Worm (Caenorhabditis elegans): ENCODE results near the gene nspd-2.

Gene nspd-2

DNA sequence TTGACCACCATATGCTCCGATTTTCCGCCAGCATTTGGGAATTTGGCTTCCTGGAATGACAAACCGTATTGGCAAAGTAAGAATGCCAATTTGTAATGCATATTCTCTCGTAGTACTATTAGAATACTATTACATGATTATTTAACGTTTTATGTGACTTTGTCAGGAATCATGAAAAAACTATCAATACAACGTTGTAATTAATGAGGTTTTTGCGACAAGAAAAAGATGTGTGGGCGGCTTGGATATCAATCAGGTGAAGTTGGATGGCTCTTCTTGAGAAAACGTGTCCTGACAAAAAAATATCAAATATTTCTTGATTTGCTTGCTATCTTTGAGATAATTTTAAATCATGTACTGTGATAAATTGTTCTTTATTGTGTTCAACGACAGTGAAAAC, 4.2 kb downstream of the nspd-2 start, which contains the start of gene K07F5.7:
Gene K07F5.7 (minus strand): TSS at position 101 of the 400 bp plus-strand sequence.
- no peak for TF ChIP-seq dpff-1 (tag; optimal IDR thresholded peaks at IDR 0.05)
- TF ChIP-seq F37B4.10 (GFP tag; IDR thresholded peaks at IDR 0.05), result no peak
- no peak for TF ChIP-seq sdz-38 (tag; optimal IDR thresholded peaks at IDR 0.05)
- TF ChIP-seq hlh-12 (tag; optimal IDR thresholded peaks at IDR 0.05), result no peak
- no peak for TF ChIP-seq B0336.3 (GFP tag; IDR thresholded peaks at IDR 0.05)
- TF ChIP-seq ztf-22 (GFP tag; optimal IDR thresholded peaks at IDR 0.05), result no peak
- TF ChIP-seq ztf-26 (tag; optimal IDR thresholded peaks at IDR 0.05), result no peak
- no peak for TF ChIP-seq nfya-1 (tag; optimal IDR thresholded peaks at IDR 0.05; ENCODE audit: borderline replicate concordance, insufficient read depth)
- no peak for TF ChIP-seq unc-130 (GFP tag; optimal IDR thresholded peaks at IDR 0.05)
- no peak for TF ChIP-seq F52B5.7 (tag; optimal IDR thresholded peaks at IDR 0.05)

- TF ChIP-seq B0035.1 (tag; optimal IDR thresholded peaks at IDR 0.05) (no peak), cebp-2 (GFP tag; IDR thresholded peaks at IDR 0.05) (no peak), tbp1 (GFP tag; optimal IDR thresholded peaks at IDR 0.05) (no peak), lir-1 (GFP tag; conservative IDR thresholded peaks at IDR 0.05) (no peak), ceh-27 (GFP tag; optimal IDR thresholded peaks at IDR 0.05) (no peak), madf-3 (GFP tag; IDR thresholded peaks at IDR 0.05) (no peak), nhr-179 (tag; optimal IDR thresholded peaks at IDR 0.05) (no peak), pbrm-1 (GFP tag; IDR thresholded peaks at IDR 0.05) (no peak), attf-3 (GFP tag; conservative IDR thresholded peaks at IDR 0.05) (no peak), ceh-40 (GFP tag; IDR thresholded peaks at IDR 0.05) (no peak)
Observed at ce11 chrIV:9849624-9850023, 5.8 kb downstream of the nspd-2 start, which contains the start of gene K07F5.8. TSS of gene K07F5.8 (minus strand) at chrIV:9849724.

ce11 chrIV:9850931-9851330, 7.1 kb downstream of the nspd-2 start, which contains the start of gene ssp-10:
TSS of gene ssp-10 (minus strand) at chrIV:9851031.
- TF ChIP-seq zfh-2 (GFP tag; conservative IDR thresholded peaks at IDR 0.05) (no peak), xnd-1 (tag; optimal IDR thresholded peaks at IDR 0.05) (no peak), B0336.3 (GFP tag; IDR thresholded peaks at IDR 0.05) (no peak), die-1 (tag; optimal IDR thresholded peaks at IDR 0.05) (no peak), C17E4.6 (GFP tag; IDR thresholded peaks at IDR 0.05) (no peak), tbp1 (GFP tag; optimal IDR thresholded peaks at IDR 0.05) (no peak), bed-1 (GFP tag; IDR thresholded peaks at IDR 0.05) (no peak), mel-28 (tag; optimal IDR thresholded peaks at IDR 0.05; ENCODE audit: borderline replicate concordance) (no peak), ZK185.1 (tag; optimal IDR thresholded peaks at IDR 0.05; ENCODE audit: poor library complexity, severe bottlenecking) (no peak), F37B4.10 (GFP tag; IDR thresholded peaks at IDR 0.05) (no peak), B0035.1 (tag; optimal IDR thresholded peaks at IDR 0.05) (no peak), ztf-6 (GFP tag; IDR thresholded peaks at IDR 0.05) (no peak), Y95B8A.8 (GFP tag; IDR thresholded peaks at IDR 0.05) (no peak), ztf-28 (GFP tag; IDR thresholded peaks at IDR 0.05) (no peak), lsy-27 (tag; optimal IDR thresholded peaks at IDR 0.05; ENCODE audit: borderline replicate concordance, insufficient read depth) (no peak), atf-7 (tag; optimal IDR thresholded peaks at IDR 0.05) (no peak), snpc-4 (GFP tag; optimal IDR thresholded peaks at IDR 0.05) (no peak), snpc-4 (tag; optimal IDR thresholded peaks at IDR 0.05) (no peak), egl-18 (GFP tag; IDR thresholded peaks at IDR 0.05) (no peak), mcd-1 (GFP tag; IDR thresholded peaks at IDR 0.05) (no peak), snpc-1.3 (tag; optimal IDR thresholded peaks at IDR 0.05; ENCODE audit: insufficient read depth) (no peak)
